Fruit fly (Drosophila melanogaster): ENCODE data around the gene RanBP3.

Gene RanBP3

DNA sequence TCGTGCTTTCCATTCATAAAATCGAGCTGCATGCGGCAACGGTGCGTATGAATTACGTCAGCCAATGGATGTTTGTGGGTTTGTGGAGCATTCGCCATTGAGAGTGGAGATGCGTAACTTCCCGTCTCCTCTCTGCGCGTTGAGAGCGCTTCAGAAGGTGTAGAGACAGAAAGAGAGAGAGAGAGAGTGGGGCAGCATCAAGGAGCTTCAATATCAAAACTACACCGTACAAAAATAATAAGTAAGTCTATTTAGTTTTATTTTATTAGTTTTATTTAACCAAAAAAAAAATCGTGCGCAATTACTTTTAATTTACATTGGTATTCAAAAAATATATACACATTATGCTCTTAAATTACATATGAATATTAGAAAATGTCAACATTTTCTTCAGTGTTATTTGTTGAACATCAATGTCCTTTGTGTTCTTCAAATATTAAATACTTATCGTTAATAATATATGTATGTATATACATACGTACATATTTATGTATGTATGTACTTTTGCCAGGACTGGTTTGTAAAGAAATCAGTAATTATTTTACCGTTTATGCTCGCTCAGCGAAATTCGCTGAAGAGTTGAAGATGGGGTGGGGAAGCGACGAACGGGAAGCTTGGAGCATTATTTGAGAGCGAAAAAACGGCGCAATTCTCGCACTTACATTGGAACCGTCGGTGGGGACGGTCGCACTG lies 29.8 kb downstream of the RanBP3 start, which contains the start of gene CG10365 (continued):
- peak; percentile 38; the same call in 1 of the 2 replicates for TF ChIP-seq dati (GFP tag; IDR thresholded peaks at IDR 0.05)
- peak in 1 of 2 experiments; percentile 78 for TF ChIP-seq eve (GFP tag; optimal IDR thresholded peaks at IDR 0.05)
- 0 out of 2 replicates have a peak, but pooled peaks have one; percentile 34 for TF ChIP-seq CG4404 (GFP tag; IDR thresholded peaks at IDR 0.05)
- TF ChIP-seq Nf-YB (GFP tag; optimal IDR thresholded peaks at IDR 0.05), result peak; percentile 77
- peak; percentile 75 for TF ChIP-seq CG1233 (GFP tag; optimal IDR thresholded peaks at IDR 0.05)
- TF ChIP-seq sug (tag; optimal IDR thresholded peaks at IDR 0.05), result peak; percentile 36
- TF ChIP-seq CG7556 (GFP tag; optimal IDR thresholded peaks at IDR 0.05), result peak; percentile 96
- TF ChIP-seq fd64A (GFP tag; optimal IDR thresholded peaks at IDR 0.05), result no peak
- peak; percentile 32; the same call in 1 of the 2 replicates for TF ChIP-seq CG10321 (GFP tag; IDR thresholded peaks at IDR 0.05)
- TF ChIP-seq GATAe (GFP tag; conservative IDR thresholded peaks at IDR 0.05), result peak; percentile 30; the same call in 1 of the 2 replicates
- TF ChIP-seq CG4617 (GFP tag; optimal IDR thresholded peaks at IDR 0.05; ENCODE audit: borderline replicate concordance), result peak; percentile 3
- peak; percentile 12; the same call in 1 of the 2 replicates for TF ChIP-seq rib (GFP tag; IDR thresholded peaks at IDR 0.05)
- no peak for TF ChIP-seq HLH54F (GFP tag; optimal IDR thresholded peaks at IDR 0.05)
- TF ChIP-seq CG4424 (GFP tag; optimal IDR thresholded peaks at IDR 0.05), result peak; percentile 82
- peak; percentile 82 for TF ChIP-seq Nf-YA (GFP tag; IDR thresholded peaks at IDR 0.05)
- TF ChIP-seq pan (optimal IDR thresholded peaks at IDR 0.05), result no peak
- TF ChIP-seq pan (GFP tag; optimal IDR thresholded peaks at IDR 0.05 in 1 of 2, IDR thresholded peaks at IDR 0.05 in 1 of 2), result peak in 1 of 2 experiments; percentile 93
- peak; percentile 49 for TF ChIP-seq CG4820 (GFP tag; optimal IDR thresholded peaks at IDR 0.05)
- TF ChIP-seq HLHmδ (GFP tag; optimal IDR thresholded peaks at IDR 0.05), result no peak
- peak; percentile 72 for TF ChIP-seq CG6765 (GFP tag; optimal IDR thresholded peaks at IDR 0.05)
- peak; percentile 75 for TF ChIP-seq klu (GFP tag; IDR thresholded peaks at IDR 0.05)
- TF ChIP-seq CG14050 (GFP tag; IDR thresholded peaks at IDR 0.05), result peak; percentile 70; the same call in 2 of the 3 replicates
- TF ChIP-seq Dip3 (GFP tag; optimal IDR thresholded peaks at IDR 0.05), result no peak
- peak; percentile 72 for TF ChIP-seq croc (GFP tag; conservative IDR thresholded peaks at IDR 0.05)
- TF ChIP-seq Lpt (GFP tag; optimal IDR thresholded peaks at IDR 0.05), result no peak
- no peak for TF ChIP-seq CG9609 (GFP tag; optimal IDR thresholded peaks at IDR 0.05)
- TF ChIP-seq pfk (GFP tag; optimal IDR thresholded peaks at IDR 0.05), result no peak
- peak; percentile 45 for TF ChIP-seq trem (tag; optimal IDR thresholded peaks at IDR 0.05)
- no peak for TF ChIP-seq maf-S (GFP tag; optimal IDR thresholded peaks at IDR 0.05)
- TF ChIP-seq CG17802 (tag; optimal IDR thresholded peaks at IDR 0.05), result no peak
- TF ChIP-seq CG32772 (GFP tag; IDR thresholded peaks at IDR 0.05), result peak; percentile 85
- TF ChIP-seq zfh1 (GFP tag; IDR thresholded peaks at IDR 0.05), result 0 out of 3 replicates have a peak, but pooled peaks have one; percentile 50
- peak; percentile 87 for TF ChIP-seq CG9437 (GFP tag; optimal IDR thresholded peaks at IDR 0.05)
- TF ChIP-seq Taf1 (GFP tag; IDR thresholded peaks at IDR 0.05), result no peak
- no peak for TF ChIP-seq CG1792 (GFP tag; optimal IDR thresholded peaks at IDR 0.05)
- peak; percentile 61; the same call in 1 of the 3 replicates for TF ChIP-seq ci (GFP tag; IDR thresholded peaks at IDR 0.05)
- peak; percentile 34 for TF ChIP-seq trh (GFP tag; optimal IDR thresholded peaks at IDR 0.05)
- peak; percentile 21 for TF ChIP-seq CG15514 (GFP tag; optimal IDR thresholded peaks at IDR 0.05)
- TF ChIP-seq nerfin-2 (GFP tag; IDR thresholded peaks at IDR 0.05; ENCODE audit: partially characterized antibody), result no peak
- TF ChIP-seq Ada2b (GFP tag; IDR thresholded peaks at IDR 0.05), result peak; percentile 88
- no peak for TF ChIP-seq Stat92E (GFP tag; optimal IDR thresholded peaks at IDR 0.05)
- TF ChIP-seq emc (GFP tag; optimal IDR thresholded peaks at IDR 0.05), result no peak
- peak; percentile 6 for TF ChIP-seq CG3838 (GFP tag; optimal IDR thresholded peaks at IDR 0.05)
- peak; percentile 58; the same call in 1 of the 3 replicates for TF ChIP-seq ase (GFP tag; IDR thresholded peaks at IDR 0.05)
- TF ChIP-seq NC2β (GFP tag; optimal IDR thresholded peaks at IDR 0.05), result no peak
- no peak for TF ChIP-seq vnd (GFP tag; IDR thresholded peaks at IDR 0.05; ENCODE audit: partially characterized antibody)
- peak; percentile 82 for TF ChIP-seq H2.0 (GFP tag; IDR thresholded peaks at IDR 0.05)
- TF ChIP-seq CG10147 (GFP tag; optimal IDR thresholded peaks at IDR 0.05), result peak; percentile 94
- peak; percentile 85 for TF ChIP-seq CG8924 (tag; optimal IDR thresholded peaks at IDR 0.05)
- no peak for TF ChIP-seq pzg (GFP tag; optimal IDR thresholded peaks at IDR 0.05)
